Fruit fly (Drosophila melanogaster) whole organism, embryonic: ENCODE data around the gene 5-HT2B.

Experiments
- Ada2b ChIP-seq: fragments of 200-800 bp; sonication (Bioruptor generic); IDR thresholded peaks from 2 replicates; pipeline ENCODE4 v1.3.6; 2022; ENCODE audit warnings: missing biosample characterization, missing genetic modification characterization
- BEAF-32 ChIP-seq: fragments of 200-800 bp; sonication (Bioruptor generic); optimal IDR thresholded peaks from 3 replicates; lab custom pipeline; 2017; ENCODE audit warnings: missing biosample characterization, missing genetic modification characterization, mild to moderate bottlenecking, moderate library complexity, missing genetic modification reagents
- CG10654 ChIP-seq: fragments of 200-800 bp; sonication (Bioruptor generic); optimal IDR thresholded peaks from 2 replicates; lab custom pipeline; 2016; ENCODE audit warnings: missing biosample characterization, missing genetic modification characterization
- CG11247 ChIP-seq: fragments of 200-800 bp; sonication (Bioruptor generic); IDR thresholded peaks from 2 replicates; pipeline ENCODE4 v1.3.6; 2022; ENCODE audit warnings: missing biosample characterization, missing genetic modification characterization
- CG11504 ChIP-seq: fragments of 200-800 bp; sonication (Bioruptor generic); optimal IDR thresholded peaks from 3 replicates; lab custom pipeline; 2019; ENCODE audit warnings: missing biosample characterization, mild to moderate bottlenecking, missing genetic modification characterization, moderate library complexity
- CG15696 ChIP-seq: fragments of 200-800 bp; sonication (Bioruptor generic); optimal IDR thresholded peaks from 2 replicates; lab custom pipeline; 2019; ENCODE audit warnings: missing biosample characterization, mild to moderate bottlenecking, missing genetic modification characterization, moderate library complexity
- CG17802 ChIP-seq: fragments of 200-800 bp; sonication (Bioruptor generic); optimal IDR thresholded peaks from 2 replicates; lab custom pipeline; 2018; ENCODE audit warnings: missing biosample characterization, mild to moderate bottlenecking, missing genetic modification characterization, moderate library complexity
- CG2116 ChIP-seq: fragments of 200-800 bp; sonication (Bioruptor generic); optimal IDR thresholded peaks from 3 replicates; lab custom pipeline; 2018; ENCODE audit warnings: missing biosample characterization, mild to moderate bottlenecking, missing genetic modification characterization
- CG2712 ChIP-seq: fragments of 200-800 bp; optimal IDR thresholded peaks from 3 replicates; lab custom pipeline; 2019; ENCODE audit warnings: missing biosample characterization, mild to moderate bottlenecking, missing genetic modification characterization, moderate library complexity
- CG32767 ChIP-seq: fragments of 200-800 bp; sonication (Bioruptor generic); IDR thresholded peaks from 2 replicates; pipeline ENCODE4 v1.3.6; 2022; ENCODE audit warnings: missing biosample characterization, missing genetic modification characterization
- CG4854 ChIP-seq: fragments of 200-800 bp; sonication (Bioruptor generic); optimal IDR thresholded peaks from 2 replicates; lab custom pipeline; 2016; ENCODE audit warnings: missing biosample characterization, missing genetic modification characterization, inconsistent platforms
- CG7963 ChIP-seq: fragments of 200-800 bp; sonication (Bioruptor generic); IDR thresholded peaks from 3 replicates; pipeline ENCODE4 v1.3.6; 2022; ENCODE audit warnings: missing biosample characterization, missing genetic modification characterization; ENCODE audit not compliant: partially characterized antibody
- CG8388 ChIP-seq: fragments of 200-800 bp; sonication (Bioruptor generic); optimal IDR thresholded peaks from 2 replicates; lab custom pipeline; 2019; ENCODE audit warnings: missing biosample characterization, mild to moderate bottlenecking, missing genetic modification characterization, moderate library complexity
- CTCF ChIP-seq: fragments of 200-800 bp; sonication (Bioruptor generic); optimal IDR thresholded peaks from 2 replicates; lab custom pipeline; 2017; ENCODE audit warnings: missing biosample characterization, mild to moderate bottlenecking, missing genetic modification characterization, moderate library complexity
- CoRest ChIP-seq: fragments of 200-800 bp; sonication (Bioruptor generic); optimal IDR thresholded peaks from 3 replicates; lab custom pipeline; 2018; ENCODE audit warnings: missing biosample characterization, mild to moderate bottlenecking, missing genetic modification characterization, moderate library complexity
- Dref ChIP-seq: fragments of 200-800 bp; sonication (Bioruptor generic); IDR thresholded peaks from 2 replicates; pipeline ENCODE4 v1.3.6; 2022; ENCODE audit warnings: missing biosample characterization, missing genetic modification characterization
- Drgx ChIP-seq: fragments of 200-800 bp; sonication (Bioruptor generic); IDR thresholded peaks from 2 replicates; pipeline ENCODE4 v1.3.6; 2022; ENCODE audit warnings: missing biosample characterization, missing genetic modification characterization
- Eip74EF ChIP-seq, 2 experiments: fragments of 200-800 bp in 1 of 2; fragments of >200 bp in 1 of 2; sonication (Bioruptor generic) in 1 of 2; optimal IDR thresholded peaks; 2 replicates each; lab custom pipeline; 2017 to 2019; ENCODE audit warnings: missing biosample characterization in 2 of 2, missing genetic modification characterization in 2 of 2, mild to moderate bottlenecking in 1 of 2, moderate library complexity in 1 of 2
- Fer2 ChIP-seq: fragments of 200-800 bp; sonication (Bioruptor generic); optimal IDR thresholded peaks from 2 replicates; lab custom pipeline; 2018; ENCODE audit warnings: missing biosample characterization, mild to moderate bottlenecking, missing genetic modification characterization, moderate library complexity
- GATAe ChIP-seq: fragments of 200-800 bp; sonication (Bioruptor generic); conservative IDR thresholded peaks from 2 replicates; pipeline ENCODE4 v1.3.6; 2022; ENCODE audit warnings: missing biosample characterization, missing genetic modification characterization
- HLHmδ ChIP-seq: fragments of 200-800 bp; sonication (Bioruptor generic); optimal IDR thresholded peaks from 2 replicates; lab custom pipeline; 2018; ENCODE audit warnings: missing biosample characterization, mild to moderate bottlenecking, missing genetic modification characterization, moderate library complexity
- HmgD ChIP-seq: fragments of 200-800 bp; sonication (Bioruptor generic); optimal IDR thresholded peaks from 3 replicates; lab custom pipeline; 2016; ENCODE audit warnings: missing biosample characterization, missing genetic modification characterization
- Hr51 ChIP-seq, 2 experiments: fragments of 200-800 bp; sonication (Bioruptor generic); optimal IDR thresholded peaks; 2 replicates in 1 of 2; 3 replicates in 1 of 2; lab custom pipeline; 2016 to 2018; ENCODE audit warnings: missing biosample characterization in 2 of 2, missing genetic modification characterization in 2 of 2, mild to moderate bottlenecking in 1 of 2, moderate library complexity in 1 of 2
- MESR4 ChIP-seq: fragments of 200-800 bp; sonication (Bioruptor generic); optimal IDR thresholded peaks from 2 replicates; lab custom pipeline; 2018; ENCODE audit warnings: missing biosample characterization, mild to moderate bottlenecking, missing genetic modification characterization, moderate library complexity
- Mad ChIP-seq: fragments of 200-800 bp; sonication (Bioruptor generic); optimal IDR thresholded peaks from 2 replicates; lab custom pipeline; 2016; ENCODE audit warnings: missing biosample characterization, missing genetic modification characterization
- Mrtf ChIP-seq: fragments of 200-800 bp; sonication (Bioruptor generic); IDR thresholded peaks from 3 replicates; pipeline ENCODE4 v1.3.6; 2022; ENCODE audit warnings: missing biosample characterization, missing genetic modification characterization
- NC2α ChIP-seq: fragments of 200-800 bp; sonication (Bioruptor generic); optimal IDR thresholded peaks from 2 replicates; lab custom pipeline; 2016; ENCODE audit warnings: missing biosample characterization, missing genetic modification characterization
- Nf-YB ChIP-seq: fragments of 200-800 bp; sonication (Bioruptor generic); optimal IDR thresholded peaks from 3 replicates; lab custom pipeline; 2019; ENCODE audit warnings: missing biosample characterization, mild to moderate bottlenecking, missing genetic modification characterization, moderate library complexity
- NfI ChIP-seq: fragments of 200-800 bp; sonication (Bioruptor generic); optimal IDR thresholded peaks from 3 replicates; lab custom pipeline; 2018; ENCODE audit warnings: missing biosample characterization, mild to moderate bottlenecking, missing genetic modification characterization, moderate library complexity
- Rx ChIP-seq: fragments of 200-800 bp; sonication (Bioruptor generic); IDR thresholded peaks from 2 replicates; pipeline ENCODE4 v1.3.6; 2022; ENCODE audit warnings: missing biosample characterization, missing genetic modification characterization
- Side ChIP-seq: fragments of 200-800 bp; sonication (Bioruptor generic); optimal IDR thresholded peaks from 2 replicates; lab custom pipeline; 2016; ENCODE audit warnings: missing biosample characterization, missing genetic modification characterization
- Sry-δ ChIP-seq: fragments of 200-800 bp; sonication (Bioruptor generic); optimal IDR thresholded peaks from 2 replicates; lab custom pipeline; 2016; ENCODE audit warnings: missing biosample characterization, missing genetic modification characterization
- Xrp1 ChIP-seq: fragments of 200-800 bp; sonication (Bioruptor generic); IDR thresholded peaks from 2 replicates; pipeline ENCODE4 v1.3.6; 2022; ENCODE audit warnings: missing biosample characterization, missing genetic modification characterization
- ap ChIP-seq: fragments of 200-800 bp; sonication (Bioruptor generic); IDR thresholded peaks from 2 replicates; pipeline ENCODE4 v1.3.6; 2022; ENCODE audit warnings: missing biosample characterization, missing genetic modification characterization
- ase ChIP-seq: fragments of 200-800 bp; sonication (Bioruptor generic); IDR thresholded peaks from 3 replicates; pipeline ENCODE4 v1.3.6; 2022; ENCODE audit warnings: missing biosample characterization, missing genetic modification characterization
- chm ChIP-seq: fragments of 200-800 bp; sonication (Bioruptor generic); IDR thresholded peaks from 2 replicates; pipeline ENCODE4 v1.3.6; 2022; ENCODE audit warnings: missing biosample characterization, missing genetic modification characterization
- corto ChIP-seq: fragments of 200-800 bp; sonication (Bioruptor generic); optimal IDR thresholded peaks from 2 replicates; lab custom pipeline; 2016; ENCODE audit warnings: missing biosample characterization, mild to moderate bottlenecking, missing genetic modification characterization, moderate library complexity
- da ChIP-seq: fragments of 200-800 bp; sonication (Bioruptor generic); optimal IDR thresholded peaks from 2 replicates; lab custom pipeline; 2016; ENCODE audit warnings: missing biosample characterization, missing genetic modification characterization
- dpn ChIP-seq, 2 experiments: fragments of 200-800 bp; sonication (Bioruptor generic); optimal IDR thresholded peaks; 3 replicates each; lab custom pipeline; 2016; ENCODE audit warnings: missing biosample characterization in 2 of 2, missing genetic modification characterization in 2 of 2
- ftz-f1 ChIP-seq: fragments of 200-800 bp; sonication (Bioruptor generic); optimal IDR thresholded peaks from 2 replicates; lab custom pipeline; 2016; ENCODE audit warnings: missing biosample characterization, missing genetic modification characterization
- gfzf ChIP-seq: fragments of 200-800 bp; sonication (Bioruptor generic); optimal IDR thresholded peaks from 2 replicates; lab custom pipeline; 2016; ENCODE audit warnings: missing biosample characterization, mild to moderate bottlenecking, missing genetic modification characterization, moderate library complexity
- grau ChIP-seq: fragments of 200-800 bp; optimal IDR thresholded peaks from 3 replicates; lab custom pipeline; 2019; ENCODE audit warnings: missing biosample characterization, mild to moderate bottlenecking, missing genetic modification characterization, moderate library complexity
- inv ChIP-seq: fragments of 200-800 bp; sonication (Bioruptor generic); IDR thresholded peaks from 2 replicates; pipeline ENCODE4 v1.3.6; 2022; ENCODE audit warnings: missing biosample characterization, missing genetic modification characterization; ENCODE audit not compliant: partially characterized antibody
- kah ChIP-seq: fragments of 200-800 bp; sonication (Bioruptor generic); optimal IDR thresholded peaks from 2 replicates; lab custom pipeline; 2018; ENCODE audit warnings: missing biosample characterization, mild to moderate bottlenecking, missing genetic modification characterization
- maf-S ChIP-seq: fragments of 200-800 bp; sonication (Bioruptor generic); optimal IDR thresholded peaks from 2 replicates; lab custom pipeline; 2016; ENCODE audit warnings: missing biosample characterization, missing genetic modification characterization
- nerfin-2 ChIP-seq: fragments of 200-800 bp; sonication (Bioruptor generic); IDR thresholded peaks from 2 replicates; pipeline ENCODE4 v1.3.6; 2022; ENCODE audit warnings: missing biosample characterization, missing genetic modification characterization; ENCODE audit not compliant: partially characterized antibody
- pnt ChIP-seq: fragments of 200-800 bp; sonication (Bioruptor generic); optimal IDR thresholded peaks from 3 replicates; lab custom pipeline; 2016; ENCODE audit warnings: missing biosample characterization, missing genetic modification characterization
- sens ChIP-seq: fragments of 200-800 bp; sonication (Bioruptor generic); peaks from one replicate; lab custom pipeline; 2016; ENCODE audit warnings: missing biosample characterization, missing genetic modification characterization
- slou ChIP-seq: fragments of 200-800 bp; sonication (Bioruptor generic); optimal IDR thresholded peaks from 3 replicates; lab custom pipeline; 2016; ENCODE audit warnings: missing biosample characterization, missing genetic modification characterization
- sr ChIP-seq: fragments of 200-800 bp; sonication (Bioruptor generic); IDR thresholded peaks from 3 replicates; pipeline ENCODE4 v1.3.6; 2022; ENCODE audit warnings: missing biosample characterization, missing genetic modification characterization
- yki ChIP-seq: fragments of >200 bp; optimal IDR thresholded peaks from 3 replicates; lab custom pipeline; 2018

Gene 5-HT2B

DNA sequence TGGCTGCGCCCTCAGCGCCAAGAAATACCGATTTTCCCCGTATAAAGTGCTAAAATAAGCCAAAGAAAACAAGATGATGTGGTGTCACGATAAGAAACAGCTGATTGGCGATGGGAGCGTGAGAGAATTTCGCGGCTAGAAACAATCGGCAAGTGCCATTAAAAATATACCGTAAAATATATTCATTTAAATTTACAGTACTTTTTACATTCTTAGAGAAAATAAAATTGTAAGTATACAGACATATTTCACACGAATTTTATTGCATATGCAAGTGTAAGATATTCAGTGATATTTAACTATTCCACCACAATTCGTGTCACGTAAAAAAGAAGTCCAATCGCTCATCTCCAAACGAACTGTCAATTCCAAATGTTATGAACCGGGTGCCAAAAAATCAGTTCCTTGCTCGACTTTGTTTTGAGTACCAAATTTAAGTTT, 98.6 kb downstream of the 5-HT2B start, which contains the start of the genes Unc50, CG11755 and CG8043 (continued):
- no peak for TF ChIP-seq Eip74EF (GFP tag; optimal IDR thresholded peaks at IDR 0.05; lab: Kevin White, UChicago)
- TF ChIP-seq inv (GFP tag; lab: Robert Waterston, UW) = peak; percentile 97
- peak; percentile 85 for TF ChIP-seq gfzf (GFP tag; lab: Kevin White, UChicago)
- peak; percentile 76 for TF ChIP-seq Mad (GFP tag; lab: Kevin White, UChicago)
- TF ChIP-seq Mrtf (GFP tag; lab: Robert Waterston, UW) = peak; percentile 66; the same call in 2 of the 3 replicates
- peak; percentile 56 for TF ChIP-seq Side (GFP tag; lab: Kevin White, UChicago)
- TF ChIP-seq CTCF = no peak
- TF ChIP-seq CG15696 (tag; lab: Kevin White, UChicago) = peak; percentile 83
- peak; percentile 88 for TF ChIP-seq nerfin-2
- peak; percentile 8 for TF ChIP-seq MESR4 (GFP tag; lab: Kevin White, UChicago)
- TF ChIP-seq Fer2 (tag; lab: Kevin White, UChicago) = peak; percentile 63
- TF ChIP-seq maf-S (GFP tag; lab: Kevin White, UChicago) = peak; percentile 72
- peak; percentile 98 for TF ChIP-seq BEAF-32 (GFP tag; lab: Kevin White, UChicago)
- TF ChIP-seq CoRest = peak; percentile 89
- TF ChIP-seq CG11504 = peak; percentile 80
- TF ChIP-seq Hr51 (GFP tag; optimal IDR thresholded peaks at IDR 0.05; lab: Kevin White, UChicago) = peak in 1 of 2 experiments; percentile 64
- TF ChIP-seq ase (GFP tag; lab: Robert Waterston, UW) = no peak
- no peak for TF ChIP-seq yki (lab: Kevin White, UChicago)
- TF ChIP-seq Sry-δ = peak; percentile 90
- peak; percentile 78 for TF ChIP-seq GATAe (GFP tag; lab: Robert Waterston, UW)
- peak; percentile 86 for TF ChIP-seq CG8388
- TF ChIP-seq corto (GFP tag; lab: Kevin White, UChicago) = peak; percentile 72
- no peak for TF ChIP-seq sr
- no peak for TF ChIP-seq ftz-f1
- TF ChIP-seq Nf-YB (GFP tag; lab: Kevin White, UChicago) = peak; percentile 62
- TF ChIP-seq HmgD (GFP tag; lab: Kevin White, UChicago) = peak; percentile 10
- TF ChIP-seq HLHmδ (GFP tag; lab: Kevin White, UChicago) = no peak
- TF ChIP-seq chm (GFP tag; lab: Robert Waterston, UW) = no peak
- peak; percentile 32; the same call in 1 of the 2 replicates for TF ChIP-seq CG32767 (GFP tag; lab: Robert Waterston, UW)
- TF ChIP-seq CG7963 (GFP tag; lab: Robert Waterston, UW) = peak; percentile 83; the same call in 2 of the 3 replicates
- TF ChIP-seq Xrp1 = peak; percentile 82
- no peak for TF ChIP-seq da (GFP tag; lab: Kevin White, UChicago)
- TF ChIP-seq ap (GFP tag; lab: Robert Waterston, UW) = peak; percentile 34; the same call in 1 of the 2 replicates
- peak; percentile 36; the same call in 1 of the 2 replicates for TF ChIP-seq Ada2b (GFP tag; lab: Robert Waterston, UW)
- peak; percentile 78 to 84 for TF ChIP-seq dpn (GFP tag; optimal IDR thresholded peaks at IDR 0.05; lab: Kevin White, UChicago)
- TF ChIP-seq grau = peak; percentile 84
- peak; percentile 78 for TF ChIP-seq slou (GFP tag; lab: Kevin White, UChicago)
- peak; percentile 96 for TF ChIP-seq sens (GFP tag; lab: Kevin White, UChicago)
- TF ChIP-seq Drgx (GFP tag; lab: Robert Waterston, UW) = peak; percentile 35; the same call in 1 of the 2 replicates
- no peak for TF ChIP-seq kah
- TF ChIP-seq CG11247 (GFP tag; lab: Robert Waterston, UW) = peak; percentile 57; the same call in 1 of the 2 replicates
- peak; percentile 46; the same call in 1 of the 2 replicates for TF ChIP-seq Rx
- TF ChIP-seq CG2712 (tag; lab: Kevin White, UChicago) = peak; percentile 85
- TF ChIP-seq CG10654 (GFP tag; lab: Kevin White, UChicago) = peak; percentile 73
- TF ChIP-seq CG17802 (tag; lab: Kevin White, UChicago) = no peak
- no peak for TF ChIP-seq NC2α (GFP tag; lab: Kevin White, UChicago)
- peak; percentile 36; the same call in 1 of the 2 replicates for TF ChIP-seq Dref
- peak; percentile 67 for TF ChIP-seq CG2116 (GFP tag; lab: Kevin White, UChicago)
- TF ChIP-seq NfI = peak; percentile 69
- TF ChIP-seq CG4854 (GFP tag; lab: Kevin White, UChicago) = peak; percentile 70
- peak; percentile 52 for TF ChIP-seq pnt (GFP tag; lab: Kevin White, UChicago)
